Fruit fly (Drosophila melanogaster) S2 (cell line): ENCODE data around the gene Naa80.

ENCODE experiments used
- CG8478 ChIP-seq: fragments of >200 bp; optimal IDR thresholded peaks from 2 replicates; lab custom pipeline; 2018
- CTCF ChIP-seq, 2 experiments: fragments of >200 bp; optimal IDR thresholded peaks; 2 replicates each; lab custom pipeline; 2018

DNA sequence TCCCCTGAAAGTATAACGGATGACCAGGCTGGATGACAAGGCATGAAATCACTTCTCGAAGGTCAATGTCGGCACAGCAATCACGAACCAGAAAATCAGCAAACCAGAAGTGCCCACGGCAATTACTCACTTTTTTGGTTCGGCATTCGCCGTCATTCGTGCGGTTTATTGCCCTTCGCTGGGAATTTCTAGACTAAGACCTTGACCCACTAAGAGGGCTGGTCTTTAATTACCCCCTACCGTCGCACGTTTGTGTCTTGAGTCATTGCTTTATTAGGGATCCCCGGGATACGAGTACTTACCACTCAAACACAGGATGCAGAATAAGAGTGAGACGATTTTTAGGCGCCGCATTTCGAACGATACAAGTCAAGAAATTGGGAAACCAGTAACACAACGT lies 22.2 kb upstream of the Naa80 start:
- TF ChIP-seq CTCF (optimal IDR thresholded peaks at IDR 0.05; lab: Kevin White, UChicago) (no peak), CG8478 (lab: Kevin White, UChicago) (no peak)
